Worm (Caenorhabditis elegans) whole organism, L1 larva: ENCODE results near the gene ver-3.
A peak's percentile ranks its signal among the peaks of the same experiment; 100 is the strongest.

Experiments
- C34B4.2 ChIP-seq: sonication (generic microtip); optimal IDR thresholded peaks from 2 replicates; lab custom pipeline; 2017; ENCODE audit warnings: mild to moderate bottlenecking, missing genetic modification characterization, missing compliant biosample characterization
- aha-1 ChIP-seq: fragments of 150-350 bp; optimal IDR thresholded peaks from 2 replicates; lab custom pipeline; 2014; ENCODE audit warnings: missing biosample characterization, missing genetic modification characterization
- ceh-90 ChIP-seq: sonication (generic microtip); optimal IDR thresholded peaks from 2 replicates; lab custom pipeline; 2016; ENCODE audit warnings: missing genetic modification characterization, missing compliant biosample characterization
- dsc-1 ChIP-seq: sonication (generic microtip); optimal IDR thresholded peaks from 2 replicates; lab custom pipeline; 2016; ENCODE audit warnings: mild to moderate bottlenecking, missing genetic modification characterization, missing compliant biosample characterization
- efl-1 ChIP-seq, 4 experiments: fragments of 150-350 bp; optimal IDR thresholded peaks in 3 of 4; peaks in 1 of 4; 1 replicate in 1 of 4; 2 replicates in 3 of 4; lab custom pipeline; 2014; ENCODE audit warnings: missing biosample characterization in 2 of 4, missing genetic modification characterization in 2 of 4, missing genetic modification reagents in 2 of 4
- elt-3 ChIP-seq, 6 experiments: fragments of 150-350 bp in 1 of 6; sonication (generic microtip); optimal IDR thresholded peaks; 2 replicates each; lab custom pipeline; 2017 to 2018; ENCODE audit warnings: missing biosample characterization in 6 of 6, missing genetic modification characterization in 6 of 6, inconsistent platforms in 1 of 6
- fos-1 ChIP-seq: fragments of 150-350 bp; optimal IDR thresholded peaks from 2 replicates; lab custom pipeline; 2014; ENCODE audit warnings: missing biosample characterization, missing genetic modification characterization
- grh-1 ChIP-seq: fragments of 200-800 bp; sonication (Bioruptor generic); IDR thresholded peaks from 2 replicates; pipeline ENCODE4 v1.3.6; 2022; ENCODE audit warnings: missing genetic modification reagents, missing genetic modification characterization, missing compliant biosample characterization
- hlh-17 ChIP-seq: fragments of 200-800 bp; sonication (Bioruptor generic); optimal IDR thresholded peaks from 2 replicates; lab custom pipeline; 2018; ENCODE audit warnings: missing genetic modification characterization, mild to moderate bottlenecking, missing compliant biosample characterization, moderate library complexity, borderline replicate concordance
- hlh-4 ChIP-seq: sonication (generic microtip); optimal IDR thresholded peaks from 2 replicates; lab custom pipeline; 2016; ENCODE audit warnings: mild to moderate bottlenecking, missing genetic modification characterization, missing compliant biosample characterization
- isw-1 ChIP-seq: fragments of 200-800 bp; sonication (Bioruptor generic); IDR thresholded peaks from 2 replicates; pipeline ENCODE4 v1.3.6; 2022; ENCODE audit warnings: missing genetic modification characterization, missing compliant biosample characterization
- jun-1 ChIP-seq: fragments of 150-350 bp; optimal IDR thresholded peaks from 2 replicates; lab custom pipeline; 2014; ENCODE audit warnings: missing biosample characterization, missing genetic modification reagents, missing genetic modification characterization
- lin-14 ChIP-seq: fragments of 200-800 bp; sonication (Bioruptor generic); optimal IDR thresholded peaks from 2 replicates; lab custom pipeline; 2018; ENCODE audit warnings: mild to moderate bottlenecking, missing genetic modification characterization, moderate library complexity, missing compliant biosample characterization
- lin-15B ChIP-seq: fragments of 150-350 bp; sonication (generic microtip); optimal IDR thresholded peaks from 3 replicates; lab custom pipeline; 2014; ENCODE audit warnings: missing biosample characterization, missing genetic modification characterization
- lin-39 ChIP-seq: fragments of 150-350 bp; optimal IDR thresholded peaks from 2 replicates; lab custom pipeline; 2014; ENCODE audit warnings: missing biosample characterization, missing genetic modification reagents, missing genetic modification characterization
- lir-3 ChIP-seq: sonication (generic microtip); optimal IDR thresholded peaks from 2 replicates; lab custom pipeline; 2016; ENCODE audit warnings: mild to moderate bottlenecking, missing genetic modification characterization, moderate library complexity, missing compliant biosample characterization; ENCODE audit not compliant: poor library complexity
- lsy-2 ChIP-seq, 2 experiments: fragments of 150-350 bp; optimal IDR thresholded peaks; 2 replicates each; lab custom pipeline; 2014; ENCODE audit warnings: missing biosample characterization in 2 of 2, missing genetic modification characterization in 2 of 2
- mep-1 ChIP-seq: fragments of 150-350 bp; optimal IDR thresholded peaks from 2 replicates; lab custom pipeline; 2014; ENCODE audit warnings: missing biosample characterization, missing genetic modification characterization
- nhr-28 ChIP-seq: fragments of 150-350 bp; optimal IDR thresholded peaks from 2 replicates; lab custom pipeline; 2014; ENCODE audit warnings: missing biosample characterization, missing genetic modification characterization
- nhr-71 ChIP-seq: sonication (generic microtip); optimal IDR thresholded peaks from 2 replicates; lab custom pipeline; 2016; ENCODE audit warnings: mild to moderate bottlenecking, missing genetic modification characterization, moderate library complexity, missing compliant biosample characterization
- nhr-77 ChIP-seq: fragments of 150-350 bp; optimal IDR thresholded peaks from 2 replicates; lab custom pipeline; 2014; ENCODE audit warnings: missing biosample characterization, missing genetic modification characterization
- rnt-1 ChIP-seq: sonication (generic microtip); optimal IDR thresholded peaks from 2 replicates; lab custom pipeline; 2016; ENCODE audit warnings: mild to moderate bottlenecking, missing genetic modification characterization, moderate library complexity, missing compliant biosample characterization
- skn-1 ChIP-seq: fragments of 150-350 bp; optimal IDR thresholded peaks from 2 replicates; lab custom pipeline; 2014; ENCODE audit warnings: missing biosample characterization, missing genetic modification characterization
- sox-4 ChIP-seq: sonication (generic microtip); optimal IDR thresholded peaks from 2 replicates; lab custom pipeline; 2016; ENCODE audit warnings: missing genetic modification characterization, missing compliant biosample characterization
- sptf-1 ChIP-seq: fragments of 150-350 bp; optimal IDR thresholded peaks from 2 replicates; lab custom pipeline; 2014; ENCODE audit warnings: missing biosample characterization, missing genetic modification characterization
- tbx-2 ChIP-seq: sonication (generic microtip); optimal IDR thresholded peaks from 2 replicates; lab custom pipeline; 2016; ENCODE audit warnings: missing genetic modification characterization, missing compliant biosample characterization
- tlp-1 ChIP-seq: fragments of 150-350 bp; optimal IDR thresholded peaks from 2 replicates; lab custom pipeline; 2014; ENCODE audit warnings: missing biosample characterization, missing genetic modification characterization
- unc-130 ChIP-seq: fragments of 150-350 bp; optimal IDR thresholded peaks from 2 replicates; lab custom pipeline; 2017; ENCODE audit warnings: missing biosample characterization, missing genetic modification characterization, inconsistent platforms
- unc-30 ChIP-seq: sonication (generic microtip); optimal IDR thresholded peaks from 2 replicates; lab custom pipeline; 2017; ENCODE audit warnings: missing biosample characterization, missing genetic modification characterization
- unc-62 ChIP-seq: fragments of 150-350 bp; optimal IDR thresholded peaks from 2 replicates; lab custom pipeline; 2014; ENCODE audit warnings: missing biosample characterization, missing genetic modification reagents, missing genetic modification characterization

The ver-3 gene

ce11 chrX:10963453-10964046 lies 28.7 kb upstream of the ver-3 start, which contains the start of gene nas-10 (continued):
- peak; percentile 37 for TF ChIP-seq rnt-1 (tag; lab: Kevin White, UChicago)

- TF ChIP-seq skn-1 (tag; lab: Kevin White, UChicago) (no peak), dsc-1 (tag; lab: Kevin White, UChicago) (no peak), lin-14 (GFP tag; lab: Kevin White, UChicago) (peak; percentile 47), unc-30 (no peak), tbx-2 (no peak)
Measured at ce11 chrX:10965508-10965907, 26.8 kb upstream of the ver-3 start.

- TF ChIP-seq grh-1 (GFP tag; lab: Robert Waterston, UW) (no peak), hlh-17 (no peak), elt-3 (tag; optimal IDR thresholded peaks at IDR 0.05; lab: Kevin White, UChicago) (no peak), fos-1 (tag; lab: Kevin White, UChicago) (no peak), sptf-1 (tag; lab: Kevin White, UChicago) (no peak), lsy-2 (tag; optimal IDR thresholded peaks at IDR 0.05; lab: Kevin White, UChicago) (no peak), nhr-77 (tag; lab: Kevin White, UChicago) (no peak), aha-1 (tag; lab: Kevin White, UChicago) (no peak), sox-4 (tag; lab: Kevin White, UChicago) (no peak)
- TF ChIP-seq, all 84 proteins: peak for 0
Measured at ce11 chrX:10966251-10966650, 26.0 kb upstream of the ver-3 start, which contains the start of gene lge-1. Gene lge-1, plus strand, starts transcription at chrX:10966551.

- TF ChIP-seq lin-39 (no peak), efl-1 (optimal IDR thresholded peaks at IDR 0.05; lab: Kevin White, UChicago) (no peak), efl-1 (GFP tag; optimal IDR thresholded peaks at IDR 0.05 in 1 of 2; lab: Kevin White, UChicago) (peak in 1 of 2 experiments; percentile 1)
- TF ChIP-seq, all 84 proteins: peak for 1
Measured at ce11 chrX:10967698-10968097, 24.6 kb upstream of the ver-3 start, which contains the start of gene K09C8.9. Gene K09C8.9, minus strand, starts transcription at chrX:10967798.

ce11 chrX:10970629-10971028 lies 21.6 kb upstream of the ver-3 start, which contains the start of gene K09C8.8:
Gene K09C8.8, plus strand, starts transcription at chrX:10970929.
- TF ChIP-seq nhr-77 (tag; lab: Kevin White, UChicago) (no peak), C34B4.2 (no peak), lin-15B (no peak), hlh-4 (tag; lab: Kevin White, UChicago) (no peak), isw-1 (GFP tag; lab: Robert Waterston, UW) (no peak), unc-130 (tag; lab: Kevin White, UChicago) (no peak), tlp-1 (tag; lab: Kevin White, UChicago) (no peak), lin-14 (GFP tag; lab: Kevin White, UChicago) (no peak), jun-1 (no peak), ceh-90 (tag; lab: Kevin White, UChicago) (no peak), fos-1 (tag; lab: Kevin White, UChicago) (no peak), lir-3 (tag; lab: Kevin White, UChicago) (no peak), unc-62 (GFP tag; lab: Kevin White, UChicago) (no peak)

ce11 chrX:10971118-10971517 lies 21.2 kb upstream of the ver-3 start:
- TF ChIP-seq unc-130 (tag; lab: Kevin White, UChicago) (no peak), elt-3 (tag; optimal IDR thresholded peaks at IDR 0.05; lab: Kevin White, UChicago) (no peak), lin-39 (no peak), nhr-71 (no peak), efl-1 (optimal IDR thresholded peaks at IDR 0.05; lab: Kevin White, UChicago) (no peak), efl-1 (GFP tag; optimal IDR thresholded peaks at IDR 0.05 in 1 of 2; lab: Kevin White, UChicago) (peak in 1 of 2 experiments; percentile 24), mep-1 (no peak), nhr-28 (tag; lab: Kevin White, UChicago) (no peak)
